Worm (Caenorhabditis elegans) whole organism, early embryonic: ENCODE results near the gene npr-31.

ENCODE experiments used
- B0310.2 ChIP-seq: sonication (generic microtip); optimal IDR thresholded peaks from 2 replicates; lab custom pipeline; 2016; ENCODE audit warnings: mild to moderate bottlenecking, missing genetic modification characterization, missing compliant biosample characterization
- F13C5.2 ChIP-seq: sonication (generic microtip); optimal IDR thresholded peaks from 2 replicates; lab custom pipeline; 2017; ENCODE audit warnings: mild to moderate bottlenecking, missing genetic modification characterization, inconsistent platforms, missing compliant biosample characterization
- aly-1 ChIP-seq: sonication (generic microtip); optimal IDR thresholded peaks from 2 replicates; lab custom pipeline; 2016; ENCODE audit warnings: missing genetic modification characterization, missing compliant biosample characterization
- ama-1 ChIP-seq: fragments of 150-350 bp; optimal IDR thresholded peaks from 2 replicates; lab custom pipeline; 2014
- ceh-13 ChIP-seq: fragments of 200-800 bp; sonication (Bioruptor generic); optimal IDR thresholded peaks from 2 replicates; lab custom pipeline; 2018; ENCODE audit warnings: mild to moderate bottlenecking, missing genetic modification characterization, missing compliant biosample characterization
- ceh-36 ChIP-seq: sonication (generic microtip); optimal IDR thresholded peaks from 2 replicates; lab custom pipeline; 2016; ENCODE audit warnings: missing genetic modification characterization, inconsistent platforms, missing compliant biosample characterization
- ets-7 ChIP-seq: sonication (generic microtip); optimal IDR thresholded peaks from 2 replicates; lab custom pipeline; 2016; ENCODE audit warnings: missing genotype, missing genetic modification characterization, missing compliant biosample characterization
- flt-1 ChIP-seq: fragments of 200-800 bp; sonication (Bioruptor generic); IDR thresholded peaks from 2 replicates; pipeline ENCODE4 v1.3.6; 2022; ENCODE audit warnings: missing genetic modification characterization, missing compliant biosample characterization
- hmbx-1 ChIP-seq: sonication (generic microtip); optimal IDR thresholded peaks from 2 replicates; lab custom pipeline; 2016; ENCODE audit warnings: mild to moderate bottlenecking, missing genetic modification characterization, missing compliant biosample characterization
- hmg-4 ChIP-seq: fragments of 200-800 bp; sonication (Bioruptor generic); optimal IDR thresholded peaks from 2 replicates; lab custom pipeline; 2018; ENCODE audit warnings: mild to moderate bottlenecking, missing genetic modification characterization, missing compliant biosample characterization
- hnd-1 ChIP-seq: sonication (generic microtip); optimal IDR thresholded peaks from 2 replicates; lab custom pipeline; 2016; ENCODE audit warnings: missing genetic modification characterization, missing compliant biosample characterization
- pes-1 ChIP-seq: fragments of 200-800 bp; sonication (Bioruptor generic); IDR thresholded peaks from 2 replicates; pipeline ENCODE4 v1.3.6; 2022; ENCODE audit warnings: missing genetic modification reagents, missing genetic modification characterization, missing compliant biosample characterization
- scrt-1 ChIP-seq: fragments of 200-800 bp; sonication (Bioruptor generic); IDR thresholded peaks from 2 replicates; pipeline ENCODE4 v1.3.6; 2022; ENCODE audit warnings: missing genetic modification characterization, missing compliant biosample characterization
- sea-1 ChIP-seq: fragments of 200-800 bp; sonication (Bioruptor generic); conservative IDR thresholded peaks from 2 replicates; pipeline ENCODE4 v1.3.6; 2022; ENCODE audit warnings: missing genetic modification characterization, missing compliant biosample characterization
- tbx-11 ChIP-seq: fragments of 200-800 bp; sonication (Bioruptor generic); IDR thresholded peaks from 2 replicates; pipeline ENCODE4 v1.3.6; 2022; ENCODE audit warnings: missing genetic modification characterization, missing compliant biosample characterization
- tbx-37 ChIP-seq: fragments of 200-800 bp; sonication (Bioruptor generic); conservative IDR thresholded peaks from 2 replicates; pipeline ENCODE4 v1.3.6; 2022; ENCODE audit warnings: missing genetic modification reagents, missing genetic modification characterization, missing compliant biosample characterization
- tra-4 ChIP-seq: sonication (generic microtip); optimal IDR thresholded peaks from 2 replicates; lab custom pipeline; 2017; ENCODE audit warnings: missing genetic modification characterization, missing compliant biosample characterization

The npr-31 gene

DNA sequence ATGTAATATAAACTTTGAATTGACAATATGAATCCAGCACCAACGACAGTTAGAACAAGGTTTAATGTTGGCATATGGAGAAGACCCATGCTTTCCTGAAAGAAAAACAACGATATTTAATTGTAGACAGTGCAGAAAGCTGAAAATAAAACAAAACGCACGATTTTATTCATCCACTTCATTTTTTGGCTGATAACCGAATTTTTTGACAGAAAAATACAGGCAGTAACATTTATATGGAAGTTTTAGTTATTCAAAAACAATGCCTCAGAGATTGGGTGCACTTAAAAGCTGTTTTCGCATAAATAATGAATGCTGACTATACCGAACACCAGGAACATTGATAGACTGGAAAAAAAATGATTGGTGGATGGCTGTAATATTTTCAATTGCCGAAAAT is 21.3 kb downstream of the npr-31 start, which contains the start of gene mfsd-13.2:
Gene mfsd-13.2, minus strand, starts transcription at position 101 of the 400 bp plus-strand sequence.
- TF ChIP-seq tbx-11 = no peak
- no peak for TF ChIP-seq B0310.2 (tag; lab: Kevin White, UChicago)
- no peak for TF ChIP-seq sea-1 (GFP tag; lab: Robert Waterston, UW)

DNA sequence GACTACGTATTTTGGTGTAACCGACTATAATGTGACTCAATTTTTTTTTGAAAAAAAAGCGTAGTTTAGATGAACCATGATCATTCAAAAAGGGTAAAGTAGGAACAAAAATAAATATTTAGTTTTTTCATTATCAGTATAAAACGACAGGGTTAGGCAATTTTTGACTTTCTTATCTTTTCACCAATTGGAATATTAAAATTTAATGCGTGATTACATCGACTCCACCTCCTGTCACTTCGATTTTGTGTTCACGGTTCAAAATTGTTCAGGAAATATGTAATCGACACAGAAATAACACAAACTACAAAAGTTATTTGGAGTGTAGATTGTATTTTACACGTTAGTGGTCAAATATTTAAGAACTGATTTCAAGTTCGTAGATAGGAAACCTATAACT is 22.4 kb downstream of the npr-31 start:
- TF ChIP-seq scrt-1 (GFP tag; lab: Robert Waterston, UW) (no peak), flt-1 (GFP tag; lab: Robert Waterston, UW) (no peak), tra-4 (tag; lab: Kevin White, UChicago) (no peak), ets-7 (tag; lab: Kevin White, UChicago) (no peak), hmbx-1 (tag; lab: Kevin White, UChicago) (no peak), F13C5.2 (tag; lab: Kevin White, UChicago) (no peak), ceh-36 (tag; lab: Kevin White, UChicago) (no peak), tbx-37 (no peak), pes-1 (GFP tag; lab: Robert Waterston, UW) (no peak), B0310.2 (tag; lab: Kevin White, UChicago) (no peak), aly-1 (tag; lab: Kevin White, UChicago) (no peak), hmg-4 (GFP tag; lab: Kevin White, UChicago) (no peak), tbx-11 (no peak), ceh-13 (GFP tag; lab: Kevin White, UChicago) (no peak), hnd-1 (tag; lab: Kevin White, UChicago) (no peak), ama-1 (lab: Kevin White, UChicago) (no peak), sea-1 (GFP tag; lab: Robert Waterston, UW) (no peak)

DNA sequence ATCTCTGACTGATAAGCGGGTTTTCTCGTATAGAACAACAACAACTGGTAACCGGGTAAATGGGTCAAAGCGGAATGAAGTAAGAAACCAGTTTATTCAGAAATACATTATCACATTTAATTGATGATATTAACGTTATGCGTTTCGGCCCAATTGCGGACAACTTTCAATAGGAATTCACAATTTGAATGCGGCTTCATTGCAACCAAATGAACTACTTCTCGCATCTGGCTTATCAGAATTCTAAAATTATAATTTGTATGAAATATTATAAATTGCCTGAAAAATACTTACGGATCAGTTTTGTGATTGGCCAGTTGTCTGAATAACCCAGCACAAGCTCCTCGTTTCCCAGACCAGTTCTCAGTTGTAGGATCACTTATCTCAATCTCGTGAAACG is 24.3 kb downstream of the npr-31 start, which contains the start of gene col-36:
Gene col-36, minus strand, starts transcription at position 101 of the 400 bp plus-strand sequence.
- TF ChIP-seq tbx-37 = no peak
- no peak for TF ChIP-seq ets-7 (tag; lab: Kevin White, UChicago)
- TF ChIP-seq B0310.2 (tag; lab: Kevin White, UChicago) = no peak
- TF ChIP-seq tra-4 (tag; lab: Kevin White, UChicago) = no peak
- no peak for TF ChIP-seq hnd-1 (tag; lab: Kevin White, UChicago)
- TF ChIP-seq aly-1 (tag; lab: Kevin White, UChicago) = no peak
- no peak for TF ChIP-seq ceh-36 (tag; lab: Kevin White, UChicago)
- TF ChIP-seq F13C5.2 (tag; lab: Kevin White, UChicago) = no peak
- TF ChIP-seq tbx-11 = no peak
- no peak for TF ChIP-seq sea-1 (GFP tag; lab: Robert Waterston, UW)
- no peak for TF ChIP-seq hmbx-1 (tag; lab: Kevin White, UChicago)
- no peak for TF ChIP-seq flt-1 (GFP tag; lab: Robert Waterston, UW)
- no peak for TF ChIP-seq hmg-4 (GFP tag; lab: Kevin White, UChicago)
- TF ChIP-seq ceh-13 (GFP tag; lab: Kevin White, UChicago) = no peak
- no peak for TF ChIP-seq scrt-1 (GFP tag; lab: Robert Waterston, UW)
- TF ChIP-seq ama-1 (lab: Kevin White, UChicago) = no peak
- TF ChIP-seq pes-1 (GFP tag; lab: Robert Waterston, UW) = no peak

DNA sequence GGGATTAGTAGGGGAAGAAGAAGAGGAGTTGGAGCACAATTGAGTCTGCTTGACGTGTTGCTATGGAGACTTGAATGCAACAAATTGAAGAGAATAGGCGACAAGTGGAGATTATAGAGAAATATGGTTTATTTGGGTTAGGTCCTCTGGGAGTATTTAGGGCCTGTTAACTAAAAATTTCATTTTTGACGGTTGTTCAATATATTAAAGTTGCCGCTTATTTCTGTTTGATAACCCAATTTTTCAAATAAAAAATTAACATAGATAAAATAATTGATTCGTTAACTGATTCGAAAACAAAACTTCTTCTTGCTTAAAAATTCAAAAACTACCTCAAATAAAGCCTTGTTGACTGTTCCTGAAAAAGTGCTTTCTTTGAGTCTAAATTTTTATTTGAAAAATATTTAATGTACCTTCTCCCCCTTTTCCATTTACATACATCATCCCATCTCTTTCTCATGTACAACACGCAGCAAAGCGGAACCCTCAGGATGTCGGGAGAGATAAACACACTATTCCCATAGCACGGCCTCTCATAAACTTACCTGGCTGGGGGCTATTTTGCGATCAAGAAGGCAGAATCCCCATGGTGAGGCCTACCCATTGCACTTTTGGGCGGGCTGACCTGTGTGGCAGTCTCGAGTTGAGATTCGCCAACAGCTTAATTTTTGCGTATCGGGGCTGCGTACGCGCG is 27.0 kb downstream of the npr-31 start, which contains the start of gene dyf-13:
Gene dyf-13, minus strand, starts transcription at position 51 of the 694 bp plus-strand sequence.
- no peak for TF ChIP-seq ama-1 (lab: Kevin White, UChicago)
- no peak for TF ChIP-seq ets-7 (tag; lab: Kevin White, UChicago)
- TF ChIP-seq ceh-36 (tag; lab: Kevin White, UChicago) = no peak
- TF ChIP-seq tbx-11 = no peak
- TF ChIP-seq B0310.2 (tag; lab: Kevin White, UChicago) = no peak
- TF ChIP-seq ceh-13 (GFP tag; lab: Kevin White, UChicago) = no peak
- no peak for TF ChIP-seq F13C5.2 (tag; lab: Kevin White, UChicago)
- no peak for TF ChIP-seq flt-1 (GFP tag; lab: Robert Waterston, UW)
- TF ChIP-seq pes-1 (GFP tag; lab: Robert Waterston, UW) = no peak
- no peak for TF ChIP-seq tra-4 (tag; lab: Kevin White, UChicago)
- no peak for TF ChIP-seq tbx-37

DNA sequence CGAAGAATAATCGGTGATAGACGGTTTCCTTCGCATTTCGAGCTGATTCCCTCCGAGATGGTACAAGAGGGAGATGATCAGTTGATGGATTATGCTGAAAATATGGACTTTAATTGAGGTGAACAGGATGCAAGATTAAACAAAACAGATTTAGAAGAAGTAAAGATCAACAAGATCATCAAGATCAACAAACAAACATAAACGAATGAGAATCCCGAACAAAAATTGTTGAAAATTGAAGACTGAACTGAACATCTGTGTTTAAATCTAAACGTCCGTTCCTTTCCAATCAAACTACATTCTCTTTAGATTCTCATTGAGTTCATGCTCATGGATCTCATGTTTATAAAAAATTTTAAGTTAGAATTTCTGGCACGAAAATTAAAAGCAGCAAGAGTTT is 30.4 kb downstream of the npr-31 start, which contains the start of gene glc-4:
Gene glc-4, minus strand, starts transcription at position 101 of the 400 bp plus-strand sequence.
- TF ChIP-seq ceh-36 (tag; lab: Kevin White, UChicago) = no peak
- no peak for TF ChIP-seq tra-4 (tag; lab: Kevin White, UChicago)
- no peak for TF ChIP-seq flt-1 (GFP tag; lab: Robert Waterston, UW)
- no peak for TF ChIP-seq B0310.2 (tag; lab: Kevin White, UChicago)
- no peak for TF ChIP-seq aly-1 (tag; lab: Kevin White, UChicago)
- TF ChIP-seq tbx-37 = no peak
- TF ChIP-seq hmg-4 (GFP tag; lab: Kevin White, UChicago) = no peak
- no peak for TF ChIP-seq ets-7 (tag; lab: Kevin White, UChicago)
- TF ChIP-seq hmbx-1 (tag; lab: Kevin White, UChicago) = no peak
- TF ChIP-seq ceh-13 (GFP tag; lab: Kevin White, UChicago) = no peak
- TF ChIP-seq ama-1 (lab: Kevin White, UChicago) = no peak
- TF ChIP-seq F13C5.2 (tag; lab: Kevin White, UChicago) = no peak
- no peak for TF ChIP-seq hnd-1 (tag; lab: Kevin White, UChicago)
- TF ChIP-seq tbx-11 = no peak
- no peak for TF ChIP-seq scrt-1 (GFP tag; lab: Robert Waterston, UW)
- no peak for TF ChIP-seq pes-1 (GFP tag; lab: Robert Waterston, UW)
- TF ChIP-seq sea-1 (GFP tag; lab: Robert Waterston, UW) = no peak

DNA sequence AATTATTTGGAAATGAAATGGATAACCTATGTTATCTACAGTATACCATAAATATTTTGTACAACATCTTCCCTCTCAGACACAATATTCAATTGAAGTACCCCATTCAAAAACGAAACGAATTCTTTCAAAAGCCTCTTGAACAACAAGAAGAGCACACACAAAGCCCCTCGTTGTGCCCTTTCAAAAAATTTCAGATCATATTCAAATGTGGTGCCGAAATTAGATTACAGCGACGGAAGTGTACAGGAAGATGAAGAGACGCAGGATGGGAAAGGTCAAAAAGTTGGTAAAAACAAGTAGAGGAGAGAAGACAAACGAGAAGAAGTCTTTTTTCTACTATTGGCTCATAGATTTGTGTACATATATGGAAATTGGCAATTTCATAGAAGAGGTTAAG is 31.7 kb downstream of the npr-31 start:
- no peak for TF ChIP-seq hmg-4 (GFP tag; lab: Kevin White, UChicago)
- no peak for TF ChIP-seq ets-7 (tag; lab: Kevin White, UChicago)
- TF ChIP-seq ama-1 (lab: Kevin White, UChicago) = no peak
